Fruit fly (Drosophila melanogaster) whole organism, prepupa: ENCODE measurements around the gene Bsg.

Experiments used
- Blimp-1 ChIP-seq: fragments of 200-800 bp; sonication (Bioruptor generic); optimal IDR thresholded peaks from 3 replicates; lab custom pipeline; 2017; ENCODE audit warnings: missing biosample characterization, missing genetic modification characterization, mild to moderate bottlenecking, moderate library complexity, missing genetic modification reagents
- CG10669 ChIP-seq: fragments of 200-800 bp; sonication (Bioruptor generic); optimal IDR thresholded peaks from 3 replicates; lab custom pipeline; 2018; ENCODE audit warnings: missing biosample characterization, mild to moderate bottlenecking, missing genetic modification characterization, moderate library complexity
- CG11762 ChIP-seq: fragments of 200-800 bp; sonication (Bioruptor generic); optimal IDR thresholded peaks from 3 replicates; lab custom pipeline; 2016; ENCODE audit warnings: missing biosample characterization, missing genetic modification characterization; ENCODE audit not compliant: insufficient read depth
- CG11902 ChIP-seq: fragments of 200-800 bp; sonication (Bioruptor generic); optimal IDR thresholded peaks from 3 replicates; lab custom pipeline; 2016; ENCODE audit warnings: missing biosample characterization, missing genetic modification characterization
- CG15336 ChIP-seq: fragments of 200-800 bp; sonication (Bioruptor generic); IDR thresholded peaks from 2 replicates; pipeline ENCODE4 v1.3.6; 2022; ENCODE audit warnings: missing biosample characterization, missing genetic modification characterization
- CG1621 ChIP-seq: fragments of 200-800 bp; sonication (Bioruptor generic); optimal IDR thresholded peaks from 3 replicates; lab custom pipeline; 2018; ENCODE audit warnings: missing biosample characterization, mild to moderate bottlenecking, missing genetic modification characterization
- CG3032 ChIP-seq: fragments of 200-800 bp; optimal IDR thresholded peaks from 2 replicates; lab custom pipeline; 2019; ENCODE audit warnings: missing biosample characterization, mild to moderate bottlenecking, missing genetic modification characterization, moderate library complexity
- CG31627 ChIP-seq: fragments of 200-800 bp; sonication (Bioruptor generic); optimal IDR thresholded peaks from 3 replicates; lab custom pipeline; 2016; ENCODE audit warnings: missing biosample characterization, missing genetic modification characterization
- CG34406 ChIP-seq: fragments of 200-800 bp; sonication (Bioruptor generic); optimal IDR thresholded peaks from 3 replicates; lab custom pipeline; 2016; ENCODE audit warnings: missing biosample characterization, missing genetic modification characterization
- CG3919 ChIP-seq: fragments of 200-800 bp; sonication (Bioruptor generic); optimal IDR thresholded peaks from 3 replicates; lab custom pipeline; 2016; ENCODE audit warnings: missing biosample characterization, missing genetic modification characterization
- CG4318 ChIP-seq: fragments of 200-800 bp; sonication (Bioruptor generic); optimal IDR thresholded peaks from 3 replicates; lab custom pipeline; 2017; ENCODE audit warnings: missing biosample characterization, mild to moderate bottlenecking, missing genetic modification characterization
- CG6163 ChIP-seq: fragments of 200-800 bp; sonication (Bioruptor generic); IDR thresholded peaks from 3 replicates; pipeline ENCODE4 v1.3.6; 2022; ENCODE audit warnings: missing biosample characterization, missing genetic modification characterization
- CG6276 ChIP-seq: fragments of 200-800 bp; sonication (Bioruptor generic); optimal IDR thresholded peaks from 2 replicates; lab custom pipeline; 2017; ENCODE audit warnings: missing biosample characterization, mild to moderate bottlenecking, missing genetic modification characterization
- CG6792 ChIP-seq: fragments of 200-800 bp; sonication (Bioruptor generic); optimal IDR thresholded peaks from 3 replicates; lab custom pipeline; 2016; ENCODE audit warnings: missing biosample characterization, missing genetic modification characterization
- CG6808 ChIP-seq: fragments of 200-800 bp; sonication (Bioruptor generic); optimal IDR thresholded peaks from 3 replicates; lab custom pipeline; 2017; ENCODE audit warnings: missing biosample characterization, missing genetic modification characterization, mild to moderate bottlenecking, moderate library complexity, missing genetic modification reagents
- CG6854 ChIP-seq: fragments of 200-800 bp; sonication (Bioruptor generic); optimal IDR thresholded peaks from 2 replicates; lab custom pipeline; 2017; ENCODE audit warnings: missing biosample characterization, mild to moderate bottlenecking, missing genetic modification characterization
- CG7368 ChIP-seq: fragments of 200-800 bp; sonication (Bioruptor generic); optimal IDR thresholded peaks from 3 replicates; lab custom pipeline; 2016; ENCODE audit warnings: missing biosample characterization, missing genetic modification characterization
- CG8119 ChIP-seq: fragments of 200-800 bp; sonication (Bioruptor generic); IDR thresholded peaks from 3 replicates; pipeline ENCODE4 v1.3.6; 2022; ENCODE audit warnings: missing biosample characterization, missing genetic modification characterization
- CG8632 ChIP-seq: fragments of 200-800 bp; sonication (Bioruptor generic); optimal IDR thresholded peaks from 3 replicates; lab custom pipeline; 2016; ENCODE audit warnings: missing biosample characterization, missing genetic modification characterization
- CG9139 ChIP-seq: fragments of 200-800 bp; sonication (Bioruptor generic); optimal IDR thresholded peaks from 3 replicates; lab custom pipeline; 2017; ENCODE audit warnings: missing biosample characterization, mild to moderate bottlenecking, missing genetic modification characterization
- Eip93F ChIP-seq: fragments of 200-800 bp; sonication (Bioruptor generic); optimal IDR thresholded peaks from 2 replicates; lab custom pipeline; 2016; ENCODE audit warnings: missing biosample characterization, mild to moderate bottlenecking, missing genetic modification characterization
- Ets96B ChIP-seq: fragments of 200-800 bp; optimal IDR thresholded peaks from 2 replicates; lab custom pipeline; 2019; ENCODE audit warnings: missing biosample characterization, mild to moderate bottlenecking, missing genetic modification characterization, moderate library complexity
- Gug ChIP-seq: fragments of 200-800 bp; sonication (Bioruptor generic); IDR thresholded peaks from 2 replicates; pipeline ENCODE4 v1.3.6; 2022; ENCODE audit warnings: missing biosample characterization, missing genetic modification characterization
- Hr39 ChIP-seq: fragments of 200-800 bp; sonication (Bioruptor generic); optimal IDR thresholded peaks from 2 replicates; lab custom pipeline; 2016; ENCODE audit warnings: missing biosample characterization, missing genetic modification characterization
- Lpt ChIP-seq: fragments of 200-800 bp; sonication (Bioruptor generic); optimal IDR thresholded peaks from 3 replicates; lab custom pipeline; 2016; ENCODE audit warnings: missing biosample characterization, missing genetic modification characterization
- Met ChIP-seq: fragments of 200-800 bp; sonication (Bioruptor generic); optimal IDR thresholded peaks from 3 replicates; lab custom pipeline; 2016; ENCODE audit warnings: missing biosample characterization, missing genetic modification characterization
- OdsH ChIP-seq: fragments of 200-800 bp; sonication (Bioruptor generic); optimal IDR thresholded peaks from 3 replicates; lab custom pipeline; 2016; ENCODE audit warnings: missing biosample characterization, missing genetic modification characterization
- Smox ChIP-seq: fragments of 200-800 bp; sonication (Bioruptor generic); optimal IDR thresholded peaks from 3 replicates; lab custom pipeline; 2016; ENCODE audit warnings: missing biosample characterization, missing genetic modification characterization
- Sox14 ChIP-seq: fragments of 200-800 bp; sonication (Bioruptor generic); optimal IDR thresholded peaks from 3 replicates; lab custom pipeline; 2016; ENCODE audit warnings: missing biosample characterization, missing genetic modification characterization
- achi ChIP-seq: fragments of 200-800 bp; sonication (Bioruptor generic); optimal IDR thresholded peaks from 3 replicates; lab custom pipeline; 2016; ENCODE audit warnings: missing biosample characterization, missing genetic modification characterization
- acj6 ChIP-seq: fragments of 200-800 bp; sonication (Bioruptor generic); optimal IDR thresholded peaks from 3 replicates; lab custom pipeline; 2016; ENCODE audit warnings: missing biosample characterization, missing genetic modification characterization
- dac ChIP-seq: fragments of 200-800 bp; sonication (Bioruptor generic); optimal IDR thresholded peaks from 2 replicates; lab custom pipeline; 2017; ENCODE audit warnings: missing biosample characterization, mild to moderate bottlenecking, missing genetic modification characterization
- eg ChIP-seq: fragments of 200-800 bp; sonication (Bioruptor generic); IDR thresholded peaks from 3 replicates; pipeline ENCODE4 v1.3.6; 2022; ENCODE audit warnings: missing biosample characterization, missing genetic modification characterization
- esn ChIP-seq: fragments of 200-800 bp; sonication (Bioruptor generic); optimal IDR thresholded peaks from 2 replicates; lab custom pipeline; 2016; ENCODE audit warnings: missing biosample characterization, mild to moderate bottlenecking, missing genetic modification characterization, moderate library complexity
- fd59A ChIP-seq: fragments of 200-800 bp; sonication (Bioruptor generic); optimal IDR thresholded peaks from 2 replicates; lab custom pipeline; 2017; ENCODE audit warnings: missing biosample characterization, mild to moderate bottlenecking, missing genetic modification characterization, missing genetic modification reagents
- fkh ChIP-seq: fragments of 200-800 bp; sonication (Bioruptor generic); optimal IDR thresholded peaks from 3 replicates; lab custom pipeline; 2017; ENCODE audit warnings: missing biosample characterization, mild to moderate bottlenecking, missing genetic modification characterization, moderate library complexity
- lz ChIP-seq: fragments of 200-800 bp; sonication (Bioruptor generic); optimal IDR thresholded peaks from 3 replicates; lab custom pipeline; 2016; ENCODE audit warnings: missing biosample characterization, missing genetic modification characterization
- net ChIP-seq: fragments of 200-800 bp; sonication (Bioruptor generic); optimal IDR thresholded peaks from 3 replicates; lab custom pipeline; 2016; ENCODE audit warnings: missing biosample characterization, missing genetic modification characterization
- pdm3 ChIP-seq: fragments of 200-800 bp; sonication (Bioruptor generic); optimal IDR thresholded peaks from 3 replicates; lab custom pipeline; 2016; ENCODE audit warnings: missing biosample characterization, missing genetic modification characterization
- salr ChIP-seq, 2 experiments: fragments of 200-800 bp; sonication (Bioruptor generic); optimal IDR thresholded peaks; 3 replicates each; lab custom pipeline; 2016 to 2018; ENCODE audit warnings: missing biosample characterization in 2 of 2, missing genetic modification characterization in 2 of 2, mild to moderate bottlenecking in 1 of 2
- svp ChIP-seq: fragments of 200-800 bp; sonication (Bioruptor generic); peaks from one replicate; lab custom pipeline; 2016; ENCODE audit warnings: missing biosample characterization, missing genetic modification characterization
- topi ChIP-seq: fragments of 200-800 bp; sonication (Bioruptor generic); optimal IDR thresholded peaks from 3 replicates; lab custom pipeline; 2016; ENCODE audit warnings: missing biosample characterization, missing genetic modification characterization

The Bsg gene

DNA sequence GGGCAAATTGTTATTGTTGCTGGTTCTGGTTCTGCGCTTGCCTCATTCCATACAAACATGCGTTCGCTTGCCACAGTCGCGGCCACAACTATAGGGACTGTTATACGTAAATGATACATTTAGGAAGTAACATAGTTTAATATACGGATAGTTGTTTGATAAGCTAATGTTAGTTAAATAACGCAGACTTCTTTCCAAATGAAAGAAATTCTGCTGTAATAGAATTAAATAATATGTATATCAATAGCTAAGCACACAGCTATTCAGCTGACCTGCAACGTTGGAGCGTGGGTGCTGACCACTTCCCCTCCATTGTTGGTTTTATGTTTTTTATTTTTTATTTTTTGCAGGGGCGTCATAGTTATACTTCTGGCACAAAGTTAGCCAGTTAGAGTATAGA, 48.5 kb upstream of the Bsg start (continued):
- TF ChIP-seq Blimp-1 (GFP tag; lab: Kevin White, UChicago) (no peak), CG3919 (GFP tag; lab: Kevin White, UChicago) (peak; percentile 44), acj6 (peak; percentile 54), CG31627 (GFP tag; lab: Kevin White, UChicago) (peak; percentile 39), salr (GFP tag; optimal IDR thresholded peaks at IDR 0.05; lab: Kevin White, UChicago) (peak in 1 of 2 experiments; percentile 19), OdsH (GFP tag; lab: Kevin White, UChicago) (peak; percentile 69), Hr39 (GFP tag; lab: Kevin White, UChicago) (peak; percentile 39), CG10669 (GFP tag; lab: Kevin White, UChicago) (no peak), Gug (peak; percentile 65), CG8119 (GFP tag; lab: Robert Waterston, UW) (peak; percentile 84; the same call in 2 of the 3 replicates), CG9139 (GFP tag; lab: Kevin White, UChicago) (no peak), fd59A (GFP tag; lab: Kevin White, UChicago) (peak; percentile 37), topi (peak; percentile 32), Ets96B (tag; lab: Kevin White, UChicago) (peak; percentile 45)

DNA sequence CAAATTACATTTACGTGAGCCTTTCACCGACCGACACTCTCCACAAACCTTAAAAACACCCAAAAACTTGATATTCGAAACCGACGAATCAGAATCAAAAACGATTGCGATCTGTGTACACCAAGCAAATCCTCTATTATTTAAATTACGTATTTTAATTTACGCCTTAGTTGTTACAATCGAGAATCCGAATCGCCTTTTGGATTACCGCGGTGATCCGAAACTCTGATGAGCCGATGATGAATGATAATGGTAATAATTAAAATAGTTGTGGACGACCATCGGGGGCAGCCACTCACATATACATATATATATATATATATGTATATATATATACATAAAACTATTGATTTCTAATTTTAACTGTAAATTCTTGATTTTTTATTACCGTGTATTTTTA, 43.5 kb upstream of the Bsg start, which contains the start of gene CG7367:
Gene CG7367, minus strand, starts transcription at position 101 of the 400 bp plus-strand sequence.
- TF ChIP-seq dac (no peak), Met (GFP tag; lab: Kevin White, UChicago) (no peak), CG15336 (GFP tag; lab: Robert Waterston, UW) (no peak), CG1621 (tag; lab: Kevin White, UChicago) (no peak), CG6276 (GFP tag; lab: Kevin White, UChicago) (no peak), Sox14 (no peak), CG34406 (GFP tag; lab: Kevin White, UChicago) (no peak), CG3919 (GFP tag; lab: Kevin White, UChicago) (no peak), Hr39 (GFP tag; lab: Kevin White, UChicago) (no peak), net (GFP tag; lab: Kevin White, UChicago) (no peak), OdsH (GFP tag; lab: Kevin White, UChicago) (no peak), fkh (GFP tag; lab: Kevin White, UChicago) (no peak)

DNA sequence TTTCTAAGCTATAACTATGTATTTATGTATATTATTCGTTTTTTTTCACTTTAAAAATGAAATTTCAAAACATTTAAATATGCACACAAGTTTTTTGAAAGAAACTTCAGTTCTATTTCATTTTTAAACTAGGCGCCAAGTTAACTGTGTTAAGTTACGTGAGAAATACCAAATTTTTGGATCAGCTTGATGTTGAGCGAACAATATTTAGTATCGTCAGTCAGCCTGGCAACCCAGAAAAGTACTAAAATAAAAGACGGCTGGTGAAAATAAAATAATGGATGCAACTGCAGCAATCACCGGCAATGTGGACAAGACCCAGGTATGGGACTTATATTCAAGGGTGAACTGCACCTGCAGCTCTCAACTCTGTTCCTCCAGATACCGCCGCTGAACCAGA, 42.3 kb upstream of the Bsg start, which contains the start of gene CCDC53:
Gene CCDC53, plus strand, starts transcription at position 235 of the 400 bp plus-strand sequence.
- TF ChIP-seq salr (GFP tag; optimal IDR thresholded peaks at IDR 0.05; lab: Kevin White, UChicago) = no peak
- TF ChIP-seq Eip93F = no peak
- no peak for TF ChIP-seq Sox14
- TF ChIP-seq CG34406 (GFP tag; lab: Kevin White, UChicago) = no peak
- no peak for TF ChIP-seq lz (GFP tag; lab: Kevin White, UChicago)
- no peak for TF ChIP-seq CG11762 (GFP tag; lab: Kevin White, UChicago)
- no peak for TF ChIP-seq net (GFP tag; lab: Kevin White, UChicago)
- no peak for TF ChIP-seq CG6792 (GFP tag; lab: Kevin White, UChicago)
- TF ChIP-seq Lpt (GFP tag; lab: Kevin White, UChicago) = no peak
- TF ChIP-seq CG6163 = no peak
- no peak for TF ChIP-seq Smox
- no peak for TF ChIP-seq fkh (GFP tag; lab: Kevin White, UChicago)
- TF ChIP-seq, all 60 proteins: peak for 0

DNA sequence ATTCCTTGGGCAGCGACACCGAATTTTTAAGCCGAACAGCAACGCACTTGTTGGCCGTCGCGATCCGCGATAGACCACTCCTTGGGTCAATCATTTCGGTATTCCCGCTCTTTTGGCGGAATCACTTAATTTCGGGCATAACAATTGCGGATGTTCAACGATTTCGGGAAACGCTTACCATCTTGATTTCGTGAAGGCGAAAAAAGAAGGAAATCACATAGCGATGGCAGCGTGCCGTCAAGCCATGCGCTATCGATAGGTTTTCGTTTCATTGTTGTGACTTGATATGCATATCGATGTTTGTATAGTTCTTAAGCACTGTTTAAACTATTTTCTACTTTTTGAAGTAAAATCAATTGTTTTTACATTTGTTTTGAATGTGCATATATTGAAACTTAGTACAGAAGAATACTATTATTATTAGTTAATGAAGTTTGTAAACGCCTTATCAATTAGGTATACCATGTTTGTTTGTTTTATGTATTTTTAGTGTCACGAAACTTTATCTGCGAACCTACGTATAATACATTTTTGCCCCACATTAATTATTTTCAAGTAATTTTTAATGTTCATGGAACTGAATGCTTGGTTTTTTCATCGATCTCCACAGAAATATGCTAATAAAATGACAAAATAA, 40.5 kb upstream of the Bsg start, which contains the start of gene RpL36A:
Gene RpL36A, minus strand, starts transcription at position 265 of the 637 bp plus-strand sequence.
- TF ChIP-seq pdm3 (GFP tag; lab: Kevin White, UChicago) = no peak
- TF ChIP-seq svp = no peak
- no peak for TF ChIP-seq CG7368 (GFP tag; lab: Kevin White, UChicago)
- no peak for TF ChIP-seq CG34406 (GFP tag; lab: Kevin White, UChicago)
- no peak for TF ChIP-seq CG8119 (GFP tag; lab: Robert Waterston, UW)
- no peak for TF ChIP-seq CG6808 (GFP tag; lab: Kevin White, UChicago)
- TF ChIP-seq CG31627 (GFP tag; lab: Kevin White, UChicago) = peak; percentile 59
- no peak for TF ChIP-seq Ets96B (tag; lab: Kevin White, UChicago)
- peak; percentile 65 for TF ChIP-seq esn (GFP tag; lab: Kevin White, UChicago)
- peak; percentile 39 for TF ChIP-seq CG1621 (tag; lab: Kevin White, UChicago)
- no peak for TF ChIP-seq CG4318 (GFP tag; lab: Kevin White, UChicago)
- TF ChIP-seq eg = peak; percentile 60; the same call in 2 of the 3 replicates
- no peak for TF ChIP-seq CG3919 (GFP tag; lab: Kevin White, UChicago)
- no peak for TF ChIP-seq Smox
- no peak for TF ChIP-seq dac
- TF ChIP-seq salr (GFP tag; optimal IDR thresholded peaks at IDR 0.05; lab: Kevin White, UChicago) = peak in 1 of 2 experiments; percentile 6
- peak; percentile 65 for TF ChIP-seq CG6854 (GFP tag; lab: Kevin White, UChicago)
- no peak for TF ChIP-seq CG9139 (GFP tag; lab: Kevin White, UChicago)
- TF ChIP-seq CG8632 (GFP tag; lab: Kevin White, UChicago) = no peak
- no peak for TF ChIP-seq acj6
- TF ChIP-seq achi (GFP tag; lab: Kevin White, UChicago) = peak; percentile 100
- TF ChIP-seq fd59A (GFP tag; lab: Kevin White, UChicago) = no peak
- no peak for TF ChIP-seq CG3032 (tag; lab: Kevin White, UChicago)
- no peak for TF ChIP-seq Met (GFP tag; lab: Kevin White, UChicago)
- no peak for TF ChIP-seq CG11902
